Worm (Caenorhabditis elegans): ENCODE data around the gene ZK688.10.

ce11 chrIII:7860885-7861284 is 35.9 kb downstream of the ZK688.10 start, which contains the start of gene cuc-1:
- TF ChIP-seq nhr-76 (tag; optimal IDR thresholded peaks at IDR 0.05) (no peak), nhr-85 (tag) (no peak), nhr-11 (tag; optimal IDR thresholded peaks at IDR 0.05) (no peak), nhr-19 (GFP tag; conservative IDR thresholded peaks at IDR 0.05) (no peak), nhr-12 (tag; optimal IDR thresholded peaks at IDR 0.05) (no peak), ama-1 (optimal IDR thresholded peaks at IDR 0.05) (no peak), efl-1 (optimal IDR thresholded peaks at IDR 0.05) (no peak), efl-1 (GFP tag; optimal IDR thresholded peaks at IDR 0.05 in 1 of 2) (no peak), sox-4 (tag; optimal IDR thresholded peaks at IDR 0.05) (no peak), lir-3 (tag; optimal IDR thresholded peaks at IDR 0.05; ENCODE audit: poor library complexity) (no peak)

Data from whole organism, L1 larva.